Worm (Caenorhabditis elegans) whole organism, young adult: ENCODE data around the gene nlp-67.

Experiments
- Y53F4B.3 ChIP-seq: fragments of 200-800 bp; sonication (Bioruptor generic); IDR thresholded peaks from 2 replicates; pipeline ENCODE4 v1.3.6; 2022; ENCODE audit warnings: missing genetic modification reagents, missing genetic modification characterization, missing compliant biosample characterization
- akir-1 ChIP-seq: fragments of 200-800 bp; sonication (Bioruptor generic); optimal IDR thresholded peaks from 2 replicates; lab custom pipeline; 2018; ENCODE audit warnings: mild to moderate bottlenecking, missing genetic modification characterization, moderate library complexity, missing compliant biosample characterization
- bed-2 ChIP-seq: fragments of 200-800 bp; sonication (Bioruptor generic); IDR thresholded peaks from 2 replicates; pipeline ENCODE4 v1.3.6; 2022; ENCODE audit warnings: missing genetic modification reagents, missing genetic modification characterization, missing compliant biosample characterization
- sea-2 ChIP-seq: fragments of 200-800 bp; sonication (Bioruptor generic); IDR thresholded peaks from 2 replicates; pipeline ENCODE4 v1.3.6; 2022; ENCODE audit warnings: missing genetic modification characterization, missing compliant biosample characterization
- sptf-2 ChIP-seq: fragments of 200-800 bp; sonication (Bioruptor generic); optimal IDR thresholded peaks from 2 replicates; lab custom pipeline; 2018; ENCODE audit warnings: mild to moderate bottlenecking, missing genetic modification characterization, missing compliant biosample characterization
- ztf-18 ChIP-seq: sonication (generic microtip); optimal IDR thresholded peaks from 2 replicates; lab custom pipeline; 2016; ENCODE audit warnings: missing genotype, mild to moderate bottlenecking, missing genetic modification characterization, missing compliant biosample characterization

ce11 chrX:16166994-16167393 is 17.2 kb upstream of the nlp-67 start:
- TF ChIP-seq Y53F4B.3 (GFP tag; lab: Robert Waterston, UW): no peak
- TF ChIP-seq sptf-2 (GFP tag; lab: Kevin White, UChicago): no peak
- no peak for TF ChIP-seq bed-2 (GFP tag; lab: Robert Waterston, UW)
- no peak for TF ChIP-seq sea-2 (GFP tag; lab: Robert Waterston, UW)
- TF ChIP-seq ztf-18: no peak
- no peak for TF ChIP-seq akir-1 (GFP tag; lab: Kevin White, UChicago)
